Worm (Caenorhabditis elegans) whole organism, young adult: Measurements from ENCODE around the gene ceh-28.

Source experiments
- B0261.1 ChIP-seq: sonication (generic microtip); optimal IDR thresholded peaks from 2 replicates; lab custom pipeline; 2016; ENCODE audit warnings: mild to moderate bottlenecking, missing genetic modification characterization, moderate library complexity, missing compliant biosample characterization
- F23B12.7 ChIP-seq: sonication (generic microtip); optimal IDR thresholded peaks from 2 replicates; lab custom pipeline; 2017; ENCODE audit warnings: missing genetic modification characterization, mild to moderate bottlenecking, missing compliant biosample characterization, antibody characterized with exemption, moderate library complexity; ENCODE audit not compliant: insufficient read depth
- F33H1.4 ChIP-seq: fragments of 200-800 bp; sonication (Bioruptor generic); IDR thresholded peaks from 2 replicates; pipeline ENCODE4 v1.3.6; 2022; ENCODE audit warnings: missing genetic modification reagents, missing genetic modification characterization, missing compliant biosample characterization
- F37B4.10 ChIP-seq: fragments of 200-800 bp; sonication (Bioruptor generic); IDR thresholded peaks from 2 replicates; pipeline ENCODE4 v1.3.6; 2022; ENCODE audit warnings: missing genetic modification characterization, missing compliant biosample characterization
- F39B2.1 ChIP-seq: fragments of 200-800 bp; sonication (Bioruptor generic); IDR thresholded peaks from 2 replicates; pipeline ENCODE4 v1.3.6; 2022; ENCODE audit warnings: missing genetic modification reagents, missing genetic modification characterization, missing compliant biosample characterization
- F52B5.7 ChIP-seq: sonication (generic microtip); optimal IDR thresholded peaks from 2 replicates; lab custom pipeline; 2016; ENCODE audit warnings: mild to moderate bottlenecking, missing genetic modification characterization, missing compliant biosample characterization
- F55B11.4 ChIP-seq: sonication (generic microtip); optimal IDR thresholded peaks from 2 replicates; lab custom pipeline; 2016; ENCODE audit warnings: missing compliant biosample characterization, missing genetic modification characterization, borderline replicate concordance; ENCODE audit not compliant: insufficient read depth
- K12H6.12 ChIP-seq: fragments of 200-800 bp; sonication (Bioruptor generic); optimal IDR thresholded peaks from 2 replicates; lab custom pipeline; 2018; ENCODE audit warnings: mild to moderate bottlenecking, missing genetic modification characterization, missing compliant biosample characterization
- Y53F4B.3 ChIP-seq: fragments of 200-800 bp; sonication (Bioruptor generic); IDR thresholded peaks from 2 replicates; pipeline ENCODE4 v1.3.6; 2022; ENCODE audit warnings: missing genetic modification reagents, missing genetic modification characterization, missing compliant biosample characterization
- Y53G8AR.9 ChIP-seq: fragments of 200-800 bp; sonication (Bioruptor generic); conservative IDR thresholded peaks from 2 replicates; pipeline ENCODE4 v1.3.6; 2022; ENCODE audit warnings: missing genetic modification reagents, missing genetic modification characterization, missing compliant biosample characterization
- Y67H2A.10 ChIP-seq: fragments of 200-800 bp; sonication (Bioruptor generic); conservative IDR thresholded peaks from 2 replicates; pipeline ENCODE4 v1.3.6; 2022; ENCODE audit warnings: missing genetic modification reagents, missing genetic modification characterization, missing compliant biosample characterization
- Y95B8A.8 ChIP-seq: fragments of 200-800 bp; sonication (Bioruptor generic); IDR thresholded peaks from 2 replicates; pipeline ENCODE4 v1.3.6; 2022; ENCODE audit warnings: missing genetic modification reagents, missing genetic modification characterization, missing compliant biosample characterization
- akir-1 ChIP-seq: fragments of 200-800 bp; sonication (Bioruptor generic); optimal IDR thresholded peaks from 2 replicates; lab custom pipeline; 2018; ENCODE audit warnings: mild to moderate bottlenecking, missing genetic modification characterization, moderate library complexity, missing compliant biosample characterization
- attf-5 ChIP-seq: fragments of 200-800 bp; sonication (Bioruptor generic); optimal IDR thresholded peaks from 2 replicates; lab custom pipeline; 2018; ENCODE audit warnings: mild to moderate bottlenecking, missing genetic modification characterization, missing compliant biosample characterization
- bed-1 ChIP-seq: fragments of 200-800 bp; sonication (Bioruptor generic); IDR thresholded peaks from 2 replicates; pipeline ENCODE4 v1.3.6; 2022; ENCODE audit warnings: missing genetic modification reagents, missing genetic modification characterization, missing compliant biosample characterization
- ceh-58 ChIP-seq: fragments of 200-800 bp; sonication (Bioruptor generic); IDR thresholded peaks from 2 replicates; pipeline ENCODE4 v1.3.6; 2022; ENCODE audit warnings: missing genetic modification characterization, missing compliant biosample characterization
- ceh-79 ChIP-seq: sonication (generic microtip); optimal IDR thresholded peaks from 2 replicates; lab custom pipeline; 2017; ENCODE audit warnings: mild to moderate bottlenecking, missing genetic modification characterization, missing compliant biosample characterization
- ceh-91 ChIP-seq: fragments of 200-800 bp; sonication (Bioruptor generic); IDR thresholded peaks from 2 replicates; pipeline ENCODE4 v1.3.6; 2022; ENCODE audit warnings: missing genetic modification reagents, missing genetic modification characterization, missing compliant biosample characterization
- chd-7 ChIP-seq: sonication (generic microtip); optimal IDR thresholded peaks from 2 replicates; lab custom pipeline; 2016; ENCODE audit warnings: mild to moderate bottlenecking, missing genetic modification characterization, moderate library complexity, missing compliant biosample characterization
- dox-1 ChIP-seq: fragments of 200-800 bp; sonication (Bioruptor generic); IDR thresholded peaks from 2 replicates; pipeline ENCODE4 v1.3.6; 2022; ENCODE audit warnings: missing genetic modification reagents, missing genetic modification characterization, missing compliant biosample characterization
- dpff-1 ChIP-seq: sonication (generic microtip); optimal IDR thresholded peaks from 2 replicates; lab custom pipeline; 2017; ENCODE audit warnings: mild to moderate bottlenecking, missing genetic modification characterization, missing compliant biosample characterization
- dpl-1 ChIP-seq: fragments of 150-350 bp; optimal IDR thresholded peaks from 2 replicates; lab custom pipeline; 2014; ENCODE audit warnings: missing biosample characterization, missing genetic modification reagents, missing genetic modification characterization
- egl-18 ChIP-seq: fragments of 200-800 bp; sonication (Bioruptor generic); IDR thresholded peaks from 2 replicates; pipeline ENCODE4 v1.3.6; 2022; ENCODE audit warnings: missing genetic modification reagents, missing genetic modification characterization, missing compliant biosample characterization
- him-1 ChIP-seq: sonication (generic microtip); optimal IDR thresholded peaks from 2 replicates; lab custom pipeline; 2016; ENCODE audit warnings: missing genotype, missing genetic modification reagents, missing genetic modification characterization, missing compliant biosample characterization
- hlh-12 ChIP-seq: sonication (generic microtip); optimal IDR thresholded peaks from 2 replicates; lab custom pipeline; 2016; ENCODE audit warnings: missing genetic modification characterization, missing compliant biosample characterization
- hlh-26 ChIP-seq: fragments of 200-800 bp; sonication (Bioruptor generic); conservative IDR thresholded peaks from 2 replicates; pipeline ENCODE4 v1.3.6; 2022; ENCODE audit warnings: missing genetic modification reagents, missing genetic modification characterization, missing compliant biosample characterization
- hmg-1.2 ChIP-seq: fragments of 200-800 bp; sonication (Bioruptor generic); IDR thresholded peaks from 2 replicates; pipeline ENCODE4 v1.3.6; 2022; ENCODE audit warnings: missing genetic modification reagents, missing genetic modification characterization, missing compliant biosample characterization
- let-607 ChIP-seq, 2 experiments: fragments of 200-800 bp in 1 of 2; sonication (Bioruptor generic) in 1 of 2; sonication (generic microtip) in 1 of 2; optimal IDR thresholded peaks; 2 replicates each; lab custom pipeline; 2016 to 2018; ENCODE audit warnings: mild to moderate bottlenecking in 2 of 2, missing compliant biosample characterization in 2 of 2, missing genetic modification characterization in 2 of 2, moderate library complexity in 2 of 2, missing genotype in 1 of 2
- lin-35 ChIP-seq, 3 experiments: fragments of 150-350 bp in 2 of 3; sonication (generic microtip) in 1 of 3; optimal IDR thresholded peaks; 2 replicates each; lab custom pipeline; 2014 to 2018; ENCODE audit warnings: missing biosample characterization in 3 of 3, missing genetic modification characterization in 3 of 3, missing genetic modification reagents in 3 of 3
- lsy-27 ChIP-seq: sonication (generic microtip); optimal IDR thresholded peaks from 2 replicates; lab custom pipeline; 2017; ENCODE audit warnings: missing genetic modification characterization, mild to moderate bottlenecking, missing compliant biosample characterization, antibody characterized with exemption, missing genotype, borderline replicate concordance; ENCODE audit not compliant: insufficient read depth
- madf-8 ChIP-seq: fragments of 200-800 bp; sonication (Bioruptor generic); conservative IDR thresholded peaks from 2 replicates; pipeline ENCODE4 v1.3.6; 2022; ENCODE audit warnings: missing genetic modification reagents, missing genetic modification characterization, missing compliant biosample characterization
- nfya-2 ChIP-seq: fragments of 200-800 bp; sonication (Bioruptor generic); IDR thresholded peaks from 2 replicates; pipeline ENCODE4 v1.3.6; 2022; ENCODE audit warnings: missing genetic modification reagents, missing genetic modification characterization, missing compliant biosample characterization
- pha-4 ChIP-seq: fragments of 150-350 bp; sonication (generic microtip); optimal IDR thresholded peaks from 2 replicates; lab custom pipeline; 2014; ENCODE audit warnings: missing biosample characterization, missing genetic modification reagents, missing genetic modification characterization
- rec-8 ChIP-seq, 2 experiments: sonication (generic microtip); optimal IDR thresholded peaks; 2 replicates each; lab custom pipeline; 2016; ENCODE audit warnings: mild to moderate bottlenecking in 2 of 2, missing genetic modification characterization in 2 of 2, missing genetic modification reagents in 2 of 2, missing genotype in 2 of 2, missing biosample characterization in 1 of 2, missing compliant biosample characterization in 1 of 2, moderate library complexity in 1 of 2
- sea-2 ChIP-seq: fragments of 200-800 bp; sonication (Bioruptor generic); IDR thresholded peaks from 2 replicates; pipeline ENCODE4 v1.3.6; 2022; ENCODE audit warnings: missing genetic modification characterization, missing compliant biosample characterization
- snpc-1.3 ChIP-seq: sonication (generic microtip); optimal IDR thresholded peaks from 2 replicates; lab custom pipeline; 2017; ENCODE audit warnings: missing genetic modification characterization, mild to moderate bottlenecking, missing compliant biosample characterization, antibody characterized with exemption, moderate library complexity, missing genotype, missing genetic modification reagents; ENCODE audit not compliant: insufficient read depth
- somi-1 ChIP-seq: fragments of 200-800 bp; sonication (Bioruptor generic); optimal IDR thresholded peaks from 2 replicates; lab custom pipeline; 2018; ENCODE audit warnings: mild to moderate bottlenecking, missing genetic modification characterization, missing compliant biosample characterization
- sptf-2 ChIP-seq: fragments of 200-800 bp; sonication (Bioruptor generic); optimal IDR thresholded peaks from 2 replicates; lab custom pipeline; 2018; ENCODE audit warnings: mild to moderate bottlenecking, missing genetic modification characterization, missing compliant biosample characterization
- unc-62 ChIP-seq: fragments of 150-350 bp; optimal IDR thresholded peaks from 2 replicates; lab custom pipeline; 2014; ENCODE audit warnings: missing biosample characterization, missing genetic modification reagents, missing genetic modification characterization
- xnd-1 ChIP-seq: sonication (generic microtip); optimal IDR thresholded peaks from 2 replicates; lab custom pipeline; 2016; ENCODE audit warnings: missing genotype, missing genetic modification reagents, missing genetic modification characterization, missing compliant biosample characterization
- ztf-18 ChIP-seq: sonication (generic microtip); optimal IDR thresholded peaks from 2 replicates; lab custom pipeline; 2016; ENCODE audit warnings: missing genotype, mild to moderate bottlenecking, missing genetic modification characterization, missing compliant biosample characterization
- ztf-22 ChIP-seq: fragments of 200-800 bp; sonication (Bioruptor generic); optimal IDR thresholded peaks from 2 replicates; lab custom pipeline; 2018; ENCODE audit warnings: mild to moderate bottlenecking, missing genetic modification characterization, moderate library complexity, missing compliant biosample characterization
- ztf-26 ChIP-seq: sonication (generic microtip); optimal IDR thresholded peaks from 2 replicates; lab custom pipeline; 2017; ENCODE audit warnings: missing genetic modification characterization, missing compliant biosample characterization
- ztf-28 ChIP-seq: fragments of 200-800 bp; sonication (Bioruptor generic); IDR thresholded peaks from 2 replicates; pipeline ENCODE4 v1.3.6; 2022; ENCODE audit warnings: missing genetic modification reagents, missing genetic modification characterization, missing compliant biosample characterization

Gene ceh-28

ce11 chrX:13074373-13074772 lies at the start of gene ceh-28:
TSS of gene ceh-28 (plus strand) at chrX:13074673.
- TF ChIP-seq F23B12.7 (tag; lab: Kevin White, UChicago) (no peak), lin-35 (GFP tag; optimal IDR thresholded peaks at IDR 0.05; lab: Kevin White, UChicago) (no peak)

- TF ChIP-seq dpl-1 (GFP tag; lab: Kevin White, UChicago): no peak
- no peak for TF ChIP-seq bed-1 (GFP tag; lab: Robert Waterston, UW)
- no peak for TF ChIP-seq F33H1.4 (GFP tag; lab: Robert Waterston, UW)
- TF ChIP-seq rec-8 (tag; optimal IDR thresholded peaks at IDR 0.05; lab: Kevin White, UChicago): no peak
- no peak for TF ChIP-seq somi-1 (GFP tag; lab: Kevin White, UChicago)
- no peak for TF ChIP-seq ztf-26 (tag; lab: Kevin White, UChicago)
- no peak for TF ChIP-seq xnd-1
- no peak for TF ChIP-seq madf-8 (GFP tag; lab: Robert Waterston, UW)
- TF ChIP-seq Y95B8A.8: no peak
- no peak for TF ChIP-seq unc-62 (GFP tag; lab: Kevin White, UChicago)
- no peak for TF ChIP-seq ztf-18 (tag; lab: Kevin White, UChicago)
- no peak for TF ChIP-seq hlh-26
- no peak for TF ChIP-seq lsy-27 (tag; lab: Kevin White, UChicago)
- no peak for TF ChIP-seq Y67H2A.10 (GFP tag; lab: Robert Waterston, UW)
- no peak for TF ChIP-seq dox-1 (GFP tag; lab: Robert Waterston, UW)
- TF ChIP-seq sptf-2 (GFP tag; lab: Kevin White, UChicago): no peak
- TF ChIP-seq nfya-2 (GFP tag; lab: Robert Waterston, UW): no peak
- no peak for TF ChIP-seq dpff-1 (tag; lab: Kevin White, UChicago)
- no peak for TF ChIP-seq F39B2.1 (GFP tag; lab: Robert Waterston, UW)
- no peak for TF ChIP-seq attf-5 (GFP tag; lab: Kevin White, UChicago)
Observed at ce11 chrX:13032610-13033009, 41.9 kb upstream of the ceh-28 start, which contains the start of gene npr-10. TSS of gene npr-10 (minus strand) at chrX:13032710.

ce11 chrX:13033850-13034249 lies 40.6 kb upstream of the ceh-28 start:
- TF ChIP-seq ceh-58 (no peak), B0261.1 (no peak), ceh-79 (tag; lab: Kevin White, UChicago) (no peak), sea-2 (no peak), him-1 (tag; lab: Kevin White, UChicago) (no peak), ceh-91 (no peak), let-607 (tag; optimal IDR thresholded peaks at IDR 0.05; lab: Kevin White, UChicago) (no peak), F52B5.7 (tag; lab: Kevin White, UChicago) (no peak)

ce11 chrX:13034333-13034732 lies 40.1 kb upstream of the ceh-28 start:
- no peak for TF ChIP-seq chd-7 (tag; lab: Kevin White, UChicago)
- TF ChIP-seq F55B11.4 (tag; lab: Kevin White, UChicago): no peak
- TF ChIP-seq ztf-28 (GFP tag; lab: Robert Waterston, UW): no peak
- TF ChIP-seq snpc-1.3 (tag; lab: Kevin White, UChicago): no peak
- TF ChIP-seq K12H6.12: no peak
- TF ChIP-seq Y53F4B.3 (GFP tag; lab: Robert Waterston, UW): no peak
- TF ChIP-seq akir-1 (GFP tag; lab: Kevin White, UChicago): no peak
- TF ChIP-seq him-1 (tag; lab: Kevin White, UChicago): no peak
- TF ChIP-seq hlh-12 (tag; lab: Kevin White, UChicago): no peak
- TF ChIP-seq ztf-22 (GFP tag; lab: Kevin White, UChicago): no peak
- no peak for TF ChIP-seq bed-1 (GFP tag; lab: Robert Waterston, UW)
- no peak for TF ChIP-seq Y53G8AR.9 (GFP tag; lab: Robert Waterston, UW)
- TF ChIP-seq hmg-1.2 (GFP tag; lab: Robert Waterston, UW): no peak
- TF ChIP-seq pha-4: no peak
- no peak for TF ChIP-seq egl-18 (GFP tag; lab: Robert Waterston, UW)
- no peak for TF ChIP-seq F37B4.10 (GFP tag; lab: Robert Waterston, UW)
- TF ChIP-seq dpl-1 (GFP tag; lab: Kevin White, UChicago): no peak
- TF ChIP-seq attf-5 (GFP tag; lab: Kevin White, UChicago): no peak
